Fruit fly (Drosophila melanogaster) whole organism, embryonic: Measurements from ENCODE around the gene Cad99C.

Experiments used
- Atf6 ChIP-seq: fragments of 200-800 bp; sonication (Bioruptor generic); IDR thresholded peaks from 2 replicates; pipeline ENCODE4 v1.3.6; 2022; ENCODE audit warnings: missing biosample characterization, missing genetic modification characterization
- BtbVII ChIP-seq: fragments of 200-800 bp; sonication (Bioruptor generic); optimal IDR thresholded peaks from 3 replicates; lab custom pipeline; 2017; ENCODE audit warnings: missing biosample characterization, mild to moderate bottlenecking, missing genetic modification characterization
- CG1024 ChIP-seq: fragments of 200-800 bp; sonication (Bioruptor generic); IDR thresholded peaks from 2 replicates; pipeline ENCODE4 v1.3.6; 2022; ENCODE audit warnings: missing biosample characterization, missing genetic modification characterization
- CG11398 ChIP-seq: fragments of 200-800 bp; sonication (Bioruptor generic); optimal IDR thresholded peaks from 2 replicates; lab custom pipeline; 2016; ENCODE audit warnings: missing biosample characterization, missing genetic modification characterization
- CG13424 ChIP-seq: fragments of 200-800 bp; sonication (Bioruptor generic); optimal IDR thresholded peaks from 2 replicates; lab custom pipeline; 2019; ENCODE audit warnings: missing biosample characterization, mild to moderate bottlenecking, missing genetic modification characterization, moderate library complexity
- CG16779 ChIP-seq: fragments of 200-800 bp; sonication (Bioruptor generic); IDR thresholded peaks from 2 replicates; pipeline ENCODE4 v1.3.6; 2022; ENCODE audit warnings: missing biosample characterization, missing genetic modification characterization
- CG17186 ChIP-seq: fragments of 200-800 bp; sonication (Bioruptor generic); optimal IDR thresholded peaks from 3 replicates; lab custom pipeline; 2017; ENCODE audit warnings: missing biosample characterization, missing genetic modification reagents, missing genetic modification characterization
- CG17829 ChIP-seq: fragments of 200-800 bp; optimal IDR thresholded peaks from 2 replicates; lab custom pipeline; 2019; ENCODE audit warnings: missing biosample characterization, mild to moderate bottlenecking, missing genetic modification characterization, moderate library complexity
- CG2199 ChIP-seq: fragments of 200-800 bp; sonication (Bioruptor generic); IDR thresholded peaks from 3 replicates; pipeline ENCODE4 v1.3.6; 2022; ENCODE audit warnings: missing biosample characterization, missing genetic modification characterization
- CG30020 ChIP-seq: fragments of 200-800 bp; optimal IDR thresholded peaks from 2 replicates; lab custom pipeline; 2019; ENCODE audit warnings: missing biosample characterization, mild to moderate bottlenecking, missing genetic modification characterization, moderate library complexity
- CG30403 ChIP-seq: fragments of 200-800 bp; sonication (Bioruptor generic); optimal IDR thresholded peaks from 3 replicates; lab custom pipeline; 2016; ENCODE audit warnings: missing biosample characterization, missing genetic modification characterization
- CG31388 ChIP-seq: fragments of 200-800 bp; sonication (Bioruptor generic); optimal IDR thresholded peaks from 2 replicates; lab custom pipeline; 2016; ENCODE audit warnings: missing biosample characterization, missing genetic modification characterization
- CG3163 ChIP-seq: fragments of 200-800 bp; sonication (Bioruptor generic); optimal IDR thresholded peaks from 3 replicates; lab custom pipeline; 2016; ENCODE audit warnings: missing biosample characterization, missing genetic modification characterization
- CG34422 ChIP-seq: fragments of 200-800 bp; sonication (Bioruptor generic); IDR thresholded peaks from 3 replicates; pipeline ENCODE4 v1.3.6; 2022; ENCODE audit warnings: missing biosample characterization, missing genetic modification characterization
- CG4404 ChIP-seq: fragments of 200-800 bp; sonication (Bioruptor generic); IDR thresholded peaks from 2 replicates; pipeline ENCODE4 v1.3.6; 2022; ENCODE audit warnings: missing biosample characterization, missing genetic modification characterization
- CG6689 ChIP-seq: fragments of 200-800 bp; sonication (Bioruptor generic); IDR thresholded peaks from 2 replicates; pipeline ENCODE4 v1.3.6; 2022; ENCODE audit warnings: missing biosample characterization, missing genetic modification characterization
- CG8765 ChIP-seq: fragments of 200-800 bp; sonication (Bioruptor generic); IDR thresholded peaks from 2 replicates; pipeline ENCODE4 v1.3.6; 2022; ENCODE audit warnings: missing biosample characterization, missing genetic modification characterization
- Chrac-16 ChIP-seq: fragments of 200-800 bp; sonication (Bioruptor generic); optimal IDR thresholded peaks from 3 replicates; lab custom pipeline; 2016; ENCODE audit warnings: missing biosample characterization, missing genetic modification characterization
- ERR ChIP-seq: fragments of 200-800 bp; sonication (Bioruptor generic); optimal IDR thresholded peaks from 2 replicates; lab custom pipeline; 2016; ENCODE audit warnings: missing biosample characterization, missing genetic modification characterization
- Eip74EF ChIP-seq, 2 experiments: fragments of 200-800 bp in 1 of 2; fragments of >200 bp in 1 of 2; sonication (Bioruptor generic) in 1 of 2; optimal IDR thresholded peaks; 2 replicates each; lab custom pipeline; 2017 to 2019; ENCODE audit warnings: missing biosample characterization in 2 of 2, missing genetic modification characterization in 2 of 2, mild to moderate bottlenecking in 1 of 2, moderate library complexity in 1 of 2
- Gug ChIP-seq: fragments of 200-800 bp; sonication (Bioruptor generic); IDR thresholded peaks from 4 replicates; pipeline ENCODE4 v1.3.6; 2022; ENCODE audit warnings: missing biosample characterization, missing genetic modification characterization
- HmgD ChIP-seq: fragments of 200-800 bp; sonication (Bioruptor generic); optimal IDR thresholded peaks from 3 replicates; lab custom pipeline; 2016; ENCODE audit warnings: missing biosample characterization, missing genetic modification characterization
- Hmr ChIP-seq: fragments of 200-800 bp; sonication (Bioruptor generic); optimal IDR thresholded peaks from 3 replicates; lab custom pipeline; 2017; ENCODE audit warnings: mild to moderate bottlenecking, missing biosample characterization, missing genetic modification reagents, missing genetic modification characterization
- MBD-R2 ChIP-seq: fragments of 200-800 bp; sonication (Bioruptor generic); IDR thresholded peaks from 2 replicates; pipeline ENCODE4 v1.3.6; 2022; ENCODE audit warnings: missing biosample characterization, missing genetic modification characterization
- Mes4 ChIP-seq: fragments of 200-800 bp; sonication (Bioruptor generic); optimal IDR thresholded peaks from 2 replicates; lab custom pipeline; 2016; ENCODE audit warnings: missing biosample characterization, missing genetic modification characterization
- Myb ChIP-seq: fragments of 200-800 bp; sonication (Bioruptor generic); optimal IDR thresholded peaks from 2 replicates; lab custom pipeline; 2016; ENCODE audit warnings: missing biosample characterization, missing genetic modification characterization
- NK7.1 ChIP-seq: fragments of 200-800 bp; sonication (Bioruptor generic); optimal IDR thresholded peaks from 3 replicates; lab custom pipeline; 2016; ENCODE audit warnings: missing biosample characterization, missing genetic modification characterization
- Opbp ChIP-seq: fragments of 200-800 bp; sonication (Bioruptor generic); IDR thresholded peaks from 3 replicates; pipeline ENCODE4 v1.3.6; 2022; ENCODE audit warnings: missing biosample characterization, missing genetic modification characterization; ENCODE audit not compliant: partially characterized antibody
- PHDP ChIP-seq: fragments of 200-800 bp; sonication (Bioruptor generic); optimal IDR thresholded peaks from 3 replicates; lab custom pipeline; 2018; ENCODE audit warnings: missing biosample characterization, mild to moderate bottlenecking, missing genetic modification characterization, moderate library complexity
- Rfx ChIP-seq: fragments of 200-800 bp; sonication (Bioruptor generic); IDR thresholded peaks from 2 replicates; pipeline ENCODE4 v1.3.6; 2022; ENCODE audit warnings: missing biosample characterization, missing genetic modification characterization
- Six4 ChIP-seq: fragments of 200-800 bp; sonication (Bioruptor generic); optimal IDR thresholded peaks from 2 replicates; lab custom pipeline; 2016; ENCODE audit warnings: missing biosample characterization, missing genetic modification characterization
- Xrp1 ChIP-seq: fragments of 200-800 bp; sonication (Bioruptor generic); IDR thresholded peaks from 2 replicates; pipeline ENCODE4 v1.3.6; 2022; ENCODE audit warnings: missing biosample characterization, missing genetic modification characterization
- ab ChIP-seq: fragments of 200-800 bp; sonication (Bioruptor generic); optimal IDR thresholded peaks from 2 replicates; lab custom pipeline; 2016; ENCODE audit warnings: missing biosample characterization, missing genetic modification characterization
- ap ChIP-seq: fragments of 200-800 bp; sonication (Bioruptor generic); IDR thresholded peaks from 2 replicates; pipeline ENCODE4 v1.3.6; 2022; ENCODE audit warnings: missing biosample characterization, missing genetic modification characterization
- bowl ChIP-seq: fragments of 200-800 bp; sonication (Bioruptor generic); IDR thresholded peaks from 2 replicates; pipeline ENCODE4 v1.3.6; 2022; ENCODE audit warnings: missing biosample characterization, missing genetic modification characterization
- cato ChIP-seq: fragments of 200-800 bp; sonication (Bioruptor generic); optimal IDR thresholded peaks from 2 replicates; lab custom pipeline; 2016; ENCODE audit warnings: missing biosample characterization, missing genetic modification characterization, borderline replicate concordance
- danr ChIP-seq: fragments of 200-800 bp; sonication (Bioruptor generic); IDR thresholded peaks from 2 replicates; pipeline ENCODE4 v1.3.6; 2022; ENCODE audit warnings: missing biosample characterization, missing genetic modification characterization
- dimm ChIP-seq: fragments of 200-800 bp; sonication (Bioruptor generic); IDR thresholded peaks from 2 replicates; pipeline ENCODE4 v1.3.6; 2022; ENCODE audit warnings: missing biosample characterization, missing genetic modification characterization
- gsb ChIP-seq: fragments of 200-800 bp; sonication (Bioruptor generic); IDR thresholded peaks from 2 replicates; pipeline ENCODE4 v1.3.6; 2022; ENCODE audit warnings: missing biosample characterization, missing genetic modification characterization
- jigr1 ChIP-seq: fragments of 200-800 bp; sonication (Bioruptor generic); IDR thresholded peaks from 3 replicates; pipeline ENCODE4 v1.3.6; 2022; ENCODE audit warnings: missing biosample characterization, missing genetic modification characterization
- lilli ChIP-seq: fragments of 200-800 bp; sonication (Bioruptor generic); optimal IDR thresholded peaks from 3 replicates; lab custom pipeline; 2016; ENCODE audit warnings: missing biosample characterization, missing genetic modification characterization
- mirr ChIP-seq: fragments of 200-800 bp; sonication (Bioruptor generic); optimal IDR thresholded peaks from 3 replicates; lab custom pipeline; 2018; ENCODE audit warnings: missing biosample characterization, mild to moderate bottlenecking, missing genetic modification characterization
- onecut ChIP-seq: fragments of 200-800 bp; sonication (Bioruptor generic); IDR thresholded peaks from 2 replicates; pipeline ENCODE4 v1.3.6; 2022; ENCODE audit warnings: missing biosample characterization, missing genetic modification characterization
- sc ChIP-seq, 3 experiments: fragments of >200 bp in 2 of 3; fragments of 200-800 bp in 1 of 3; sonication (Bioruptor generic) in 1 of 3; optimal IDR thresholded peaks; 2 replicates in 2 of 3; 3 replicates in 1 of 3; lab custom pipeline; 2017; ENCODE audit warnings: mild to moderate bottlenecking in 1 of 3, missing biosample characterization in 1 of 3, missing genetic modification characterization in 1 of 3, missing genetic modification reagents in 1 of 3
- shn ChIP-seq: fragments of 200-800 bp; sonication (Bioruptor generic); optimal IDR thresholded peaks from 3 replicates; lab custom pipeline; 2016; ENCODE audit warnings: missing biosample characterization, missing genetic modification characterization
- toy ChIP-seq: fragments of 200-800 bp; sonication (Bioruptor generic); IDR thresholded peaks from 2 replicates; pipeline ENCODE4 v1.3.6; 2022; ENCODE audit warnings: missing biosample characterization, missing genetic modification characterization
- trem ChIP-seq: fragments of 200-800 bp; optimal IDR thresholded peaks from 3 replicates; lab custom pipeline; 2019; ENCODE audit warnings: missing biosample characterization, mild to moderate bottlenecking, missing genetic modification characterization, moderate library complexity
- ttk ChIP-seq: fragments of 200-800 bp; sonication (Bioruptor generic); IDR thresholded peaks from 2 replicates; pipeline ENCODE4 v2.1.2; 2022; ENCODE audit warnings: missing biosample characterization, missing genetic modification characterization
- tx ChIP-seq: fragments of 200-800 bp; sonication (Bioruptor generic); optimal IDR thresholded peaks from 2 replicates; lab custom pipeline; 2016; ENCODE audit warnings: missing biosample characterization, missing genetic modification characterization
- wor ChIP-seq: fragments of 200-800 bp; sonication (Bioruptor generic); IDR thresholded peaks from 2 replicates; pipeline ENCODE4 v1.3.6; 2022; ENCODE audit warnings: missing biosample characterization, missing genetic modification characterization
- z ChIP-seq: fragments of 200-800 bp; sonication (Bioruptor generic); IDR thresholded peaks from 3 replicates; pipeline ENCODE4 v1.3.6; 2022; ENCODE audit warnings: missing biosample characterization, missing genetic modification characterization

The Cad99C gene

DNA sequence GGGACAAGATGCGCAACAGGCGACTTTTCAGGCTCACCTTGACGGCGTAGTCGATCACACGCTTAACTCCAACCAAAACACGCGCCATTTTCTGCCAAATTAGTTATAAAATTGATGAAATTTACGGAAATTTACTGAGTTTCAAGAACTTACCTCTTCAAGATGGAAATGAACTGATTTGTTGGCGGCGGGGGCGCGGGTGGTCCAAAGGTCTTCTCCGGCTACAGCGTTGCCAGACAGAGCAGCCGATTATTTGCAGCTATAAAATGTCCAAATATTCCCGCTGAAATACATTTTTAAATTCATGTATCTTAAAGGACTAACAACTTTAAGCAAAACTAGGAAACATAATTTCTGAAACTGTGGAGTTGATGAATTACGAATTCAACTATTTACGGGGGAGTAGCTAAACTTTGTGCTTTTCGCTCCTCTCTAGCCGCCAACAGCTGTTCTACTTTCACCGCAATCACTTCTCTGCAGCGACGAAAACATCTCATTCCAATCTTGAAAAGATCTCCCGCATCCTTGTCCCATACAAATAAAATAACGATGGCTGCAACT lies 38.6 kb upstream of the Cad99C start, which contains the start of the genes Etfb and CG7789 (continued):
- TF ChIP-seq shn (GFP tag; lab: Kevin White, UChicago), result peak; percentile 81
- TF ChIP-seq CG11398 (GFP tag; lab: Kevin White, UChicago), result peak; percentile 58
- 0 out of 2 replicates have a peak, but pooled peaks have one; percentile 34 for TF ChIP-seq danr (GFP tag; lab: Robert Waterston, UW)
- peak; percentile 63; the same call in 1 of the 2 replicates for TF ChIP-seq CG8765 (GFP tag; lab: Robert Waterston, UW)
- TF ChIP-seq ttk (GFP tag; lab: Robert Waterston, UW), result peak; percentile 74
- TF ChIP-seq wor, result peak; percentile 43; the same call in 1 of the 2 replicates
- peak; percentile 63 for TF ChIP-seq CG3163 (GFP tag; lab: Kevin White, UChicago)
- peak; percentile 56; the same call in 1 of the 2 replicates for TF ChIP-seq CG16779 (GFP tag; lab: Robert Waterston, UW)
- peak; percentile 70 for TF ChIP-seq CG17829 (tag; lab: Kevin White, UChicago)
- peak; percentile 52; the same call in 1 of the 2 replicates for TF ChIP-seq Atf6 (GFP tag; lab: Robert Waterston, UW)
- peak; percentile 29 for TF ChIP-seq ERR
- peak; percentile 32 for TF ChIP-seq CG30020 (tag; lab: Kevin White, UChicago)
- TF ChIP-seq toy (GFP tag; lab: Robert Waterston, UW), result no peak; the same call in 1 of the 2 replicates
- peak; percentile 44 for TF ChIP-seq CG17186 (GFP tag; lab: Kevin White, UChicago)
- peak; percentile 46 for TF ChIP-seq Mes4
- peak; percentile 57 for TF ChIP-seq ap
- no peak for TF ChIP-seq dimm (GFP tag; lab: Robert Waterston, UW)
- peak; percentile 14 for TF ChIP-seq Six4 (GFP tag; lab: Kevin White, UChicago)
- peak; percentile 65 for TF ChIP-seq Xrp1
- peak; percentile 77 for TF ChIP-seq Gug (GFP tag; lab: Robert Waterston, UW)
- no peak for TF ChIP-seq PHDP (tag; lab: Kevin White, UChicago)
- peak; percentile 57 for TF ChIP-seq cato
- TF ChIP-seq mirr (GFP tag; lab: Kevin White, UChicago), result peak; percentile 70
- TF ChIP-seq jigr1 (GFP tag; lab: Robert Waterston, UW), result 0 out of 3 replicates have a peak, but pooled peaks have one; percentile 30
- TF ChIP-seq sc (optimal IDR thresholded peaks at IDR 0.05; lab: Kevin White, UChicago), result no peak
- TF ChIP-seq sc (GFP tag; optimal IDR thresholded peaks at IDR 0.05; lab: Kevin White, UChicago), result no peak
- TF ChIP-seq Hmr (GFP tag; lab: Kevin White, UChicago), result no peak
- 0 out of 3 replicates have a peak, but pooled peaks have one; percentile 6 for TF ChIP-seq z (GFP tag; lab: Robert Waterston, UW)
- no peak for TF ChIP-seq Eip74EF (GFP tag; optimal IDR thresholded peaks at IDR 0.05; lab: Kevin White, UChicago)
- peak; percentile 43; the same call in 1 of the 2 replicates for TF ChIP-seq CG1024 (GFP tag; lab: Robert Waterston, UW)
- TF ChIP-seq tx (GFP tag; lab: Kevin White, UChicago), result peak; percentile 75
- TF ChIP-seq Chrac-16 (GFP tag; lab: Kevin White, UChicago), result peak; percentile 74
- peak; percentile 70 for TF ChIP-seq CG4404 (GFP tag; lab: Robert Waterston, UW)
- TF ChIP-seq gsb (GFP tag; lab: Robert Waterston, UW), result peak; percentile 73
- TF ChIP-seq CG13424 (tag; lab: Kevin White, UChicago), result peak; percentile 84
- TF ChIP-seq CG34422 (GFP tag; lab: Robert Waterston, UW), result peak; percentile 93
- peak; percentile 78 for TF ChIP-seq Myb (GFP tag; lab: Kevin White, UChicago)
- peak; percentile 69 for TF ChIP-seq HmgD (GFP tag; lab: Kevin White, UChicago)
- TF ChIP-seq BtbVII (GFP tag; lab: Kevin White, UChicago), result no peak
- TF ChIP-seq trem (tag; lab: Kevin White, UChicago), result peak; percentile 55
- no peak for TF ChIP-seq CG2199
- peak; percentile 73 for TF ChIP-seq CG6689 (GFP tag; lab: Robert Waterston, UW)
- peak; percentile 96 for TF ChIP-seq MBD-R2 (GFP tag; lab: Robert Waterston, UW)
- TF ChIP-seq CG31388, result no peak
- peak; percentile 57 for TF ChIP-seq onecut (GFP tag; lab: Robert Waterston, UW)
- peak; percentile 88 for TF ChIP-seq lilli (GFP tag; lab: Kevin White, UChicago)
- peak; percentile 79 for TF ChIP-seq Opbp
- peak; percentile 81 for TF ChIP-seq Rfx
- TF ChIP-seq bowl (GFP tag; lab: Robert Waterston, UW), result peak; percentile 37; the same call in 1 of the 2 replicates
- peak; percentile 55 for TF ChIP-seq NK7.1 (GFP tag; lab: Kevin White, UChicago)
- TF ChIP-seq CG30403 (GFP tag; lab: Kevin White, UChicago), result peak; percentile 88
- TF ChIP-seq ab (GFP tag; lab: Kevin White, UChicago), result no peak
